Fruit fly (Drosophila melanogaster) whole organism, embryonic: ENCODE measurements around the gene Tcs6.

Experiments
- Ada2b ChIP-seq: fragments of 200-800 bp; sonication (Bioruptor generic); IDR thresholded peaks from 2 replicates; pipeline ENCODE4 v1.3.6; 2022; ENCODE audit warnings: missing biosample characterization, missing genetic modification characterization
- B-H1 ChIP-seq: fragments of 200-800 bp; sonication (Bioruptor generic); IDR thresholded peaks from 3 replicates; pipeline ENCODE4 v1.3.6; 2022; ENCODE audit warnings: missing biosample characterization, missing genetic modification characterization
- C15 ChIP-seq: fragments of 200-800 bp; sonication (Bioruptor generic); IDR thresholded peaks from 3 replicates; pipeline ENCODE4 v1.3.6; 2022; ENCODE audit warnings: missing biosample characterization, missing genetic modification characterization
- CG11696 ChIP-seq: fragments of 200-800 bp; sonication (Bioruptor generic); IDR thresholded peaks from 2 replicates; pipeline ENCODE4 v1.3.6; 2022; ENCODE audit warnings: missing biosample characterization, missing genetic modification characterization
- CG15696 ChIP-seq: fragments of 200-800 bp; sonication (Bioruptor generic); optimal IDR thresholded peaks from 2 replicates; lab custom pipeline; 2019; ENCODE audit warnings: missing biosample characterization, mild to moderate bottlenecking, missing genetic modification characterization, moderate library complexity
- CG16813 ChIP-seq: fragments of 200-800 bp; sonication (Bioruptor generic); IDR thresholded peaks from 3 replicates; pipeline ENCODE4 v1.3.6; 2022; ENCODE audit warnings: missing biosample characterization, missing genetic modification characterization; ENCODE audit not compliant: partially characterized antibody
- CG17385 ChIP-seq: fragments of 200-800 bp; sonication (Bioruptor generic); optimal IDR thresholded peaks from 3 replicates; lab custom pipeline; 2018; ENCODE audit warnings: missing biosample characterization, mild to moderate bottlenecking, missing genetic modification characterization
- CG17612 ChIP-seq: fragments of 200-800 bp; sonication (Bioruptor generic); IDR thresholded peaks from 2 replicates; pipeline ENCODE4 v1.3.6; 2022; ENCODE audit warnings: missing biosample characterization, missing genetic modification characterization
- CG33557 ChIP-seq: fragments of 200-800 bp; sonication (Bioruptor generic); optimal IDR thresholded peaks from 2 replicates; lab custom pipeline; 2019; ENCODE audit warnings: missing biosample characterization, mild to moderate bottlenecking, missing genetic modification characterization, moderate library complexity
- CG4404 ChIP-seq: fragments of 200-800 bp; sonication (Bioruptor generic); IDR thresholded peaks from 2 replicates; pipeline ENCODE4 v1.3.6; 2022; ENCODE audit warnings: missing biosample characterization, missing genetic modification characterization
- CG5953 ChIP-seq: fragments of 200-800 bp; sonication (Bioruptor generic); IDR thresholded peaks from 2 replicates; pipeline ENCODE4 v1.3.6; 2022; ENCODE audit warnings: missing biosample characterization, missing genetic modification characterization
- CG6254 ChIP-seq: fragments of 200-800 bp; sonication (Bioruptor generic); optimal IDR thresholded peaks from 3 replicates; lab custom pipeline; 2017; ENCODE audit warnings: mild to moderate bottlenecking, missing biosample characterization, missing genetic modification reagents, missing genetic modification characterization
- CG6272 ChIP-seq: fragments of 200-800 bp; sonication (Bioruptor generic); IDR thresholded peaks from 2 replicates; pipeline ENCODE4 v1.3.6; 2022; ENCODE audit warnings: missing biosample characterization, missing genetic modification characterization
- CG7987 ChIP-seq: fragments of 200-800 bp; sonication (Bioruptor generic); optimal IDR thresholded peaks from 2 replicates; lab custom pipeline; 2018; ENCODE audit warnings: missing biosample characterization, mild to moderate bottlenecking, missing genetic modification characterization, moderate library complexity
- CG8388 ChIP-seq: fragments of 200-800 bp; sonication (Bioruptor generic); optimal IDR thresholded peaks from 2 replicates; lab custom pipeline; 2019; ENCODE audit warnings: missing biosample characterization, mild to moderate bottlenecking, missing genetic modification characterization, moderate library complexity
- Chrac-16 ChIP-seq: fragments of 200-800 bp; sonication (Bioruptor generic); optimal IDR thresholded peaks from 3 replicates; lab custom pipeline; 2016; ENCODE audit warnings: missing biosample characterization, missing genetic modification characterization
- Dp ChIP-seq: fragments of 200-800 bp; sonication (Bioruptor generic); optimal IDR thresholded peaks from 2 replicates; lab custom pipeline; 2018; ENCODE audit warnings: missing biosample characterization, mild to moderate bottlenecking, missing genetic modification characterization, moderate library complexity
- Drgx ChIP-seq: fragments of 200-800 bp; sonication (Bioruptor generic); IDR thresholded peaks from 2 replicates; pipeline ENCODE4 v1.3.6; 2022; ENCODE audit warnings: missing biosample characterization, missing genetic modification characterization
- ERR ChIP-seq: fragments of 200-800 bp; sonication (Bioruptor generic); optimal IDR thresholded peaks from 2 replicates; lab custom pipeline; 2016; ENCODE audit warnings: missing biosample characterization, missing genetic modification characterization
- Ets97D ChIP-seq: fragments of 200-800 bp; sonication (Bioruptor generic); optimal IDR thresholded peaks from 3 replicates; lab custom pipeline; 2016; ENCODE audit warnings: missing biosample characterization, missing genetic modification characterization
- Fer1 ChIP-seq: fragments of 200-800 bp; sonication (Bioruptor generic); optimal IDR thresholded peaks from 2 replicates; lab custom pipeline; 2017; ENCODE audit warnings: missing biosample characterization, mild to moderate bottlenecking, missing genetic modification characterization
- Fer2 ChIP-seq: fragments of 200-800 bp; sonication (Bioruptor generic); optimal IDR thresholded peaks from 2 replicates; lab custom pipeline; 2018; ENCODE audit warnings: missing biosample characterization, mild to moderate bottlenecking, missing genetic modification characterization, moderate library complexity
- Meics ChIP-seq: fragments of 200-800 bp; sonication (Bioruptor generic); optimal IDR thresholded peaks from 2 replicates; lab custom pipeline; 2017; ENCODE audit warnings: missing biosample characterization, mild to moderate bottlenecking, missing genetic modification characterization
- Myb ChIP-seq: fragments of 200-800 bp; sonication (Bioruptor generic); optimal IDR thresholded peaks from 2 replicates; lab custom pipeline; 2016; ENCODE audit warnings: missing biosample characterization, missing genetic modification characterization
- Neu2 ChIP-seq: fragments of 200-800 bp; sonication (Bioruptor generic); optimal IDR thresholded peaks from 3 replicates; lab custom pipeline; 2016; ENCODE audit warnings: missing biosample characterization, missing genetic modification characterization, borderline replicate concordance
- PHDP ChIP-seq: fragments of 200-800 bp; sonication (Bioruptor generic); optimal IDR thresholded peaks from 3 replicates; lab custom pipeline; 2018; ENCODE audit warnings: missing biosample characterization, mild to moderate bottlenecking, missing genetic modification characterization, moderate library complexity
- Ptx1 ChIP-seq: fragments of 200-800 bp; sonication (Bioruptor generic); IDR thresholded peaks from 2 replicates; pipeline ENCODE4 v1.3.6; 2022; ENCODE audit warnings: missing biosample characterization, missing genetic modification characterization
- Rx ChIP-seq: fragments of 200-800 bp; sonication (Bioruptor generic); IDR thresholded peaks from 2 replicates; pipeline ENCODE4 v1.3.6; 2022; ENCODE audit warnings: missing biosample characterization, missing genetic modification characterization
- Taf1 ChIP-seq: fragments of 200-800 bp; sonication (Bioruptor generic); IDR thresholded peaks from 2 replicates; pipeline ENCODE4 v1.3.6; 2022; ENCODE audit warnings: missing biosample characterization, missing genetic modification characterization
- Usf ChIP-seq: fragments of 200-800 bp; sonication (Bioruptor generic); optimal IDR thresholded peaks from 2 replicates; lab custom pipeline; 2017; ENCODE audit warnings: missing genotype, missing biosample characterization, missing genetic modification characterization
- al ChIP-seq: fragments of 200-800 bp; sonication (Bioruptor generic); IDR thresholded peaks from 2 replicates; pipeline ENCODE4 v1.3.6; 2022; ENCODE audit warnings: missing biosample characterization, missing genetic modification characterization
- ato ChIP-seq: fragments of 200-800 bp; sonication (Bioruptor generic); IDR thresholded peaks from 2 replicates; pipeline ENCODE4 v1.3.6; 2022; ENCODE audit warnings: missing biosample characterization, missing genetic modification characterization; ENCODE audit not compliant: partially characterized antibody
- bigmax ChIP-seq: fragments of 200-800 bp; sonication (Bioruptor generic); optimal IDR thresholded peaks from 2 replicates; lab custom pipeline; 2018; ENCODE audit warnings: missing biosample characterization, mild to moderate bottlenecking, missing genetic modification characterization
- ems ChIP-seq: fragments of 200-800 bp; sonication (Bioruptor generic); optimal IDR thresholded peaks from 3 replicates; lab custom pipeline; 2016; ENCODE audit warnings: missing biosample characterization, missing genetic modification characterization
- exex ChIP-seq: fragments of 200-800 bp; sonication (Bioruptor generic); optimal IDR thresholded peaks from 4 replicates; lab custom pipeline; 2018; ENCODE audit warnings: missing biosample characterization, mild to moderate bottlenecking, missing genetic modification characterization, moderate library complexity
- ind ChIP-seq: fragments of 200-800 bp; sonication (Bioruptor generic); optimal IDR thresholded peaks from 3 replicates; lab custom pipeline; 2016; ENCODE audit warnings: missing biosample characterization, missing genetic modification characterization
- jigr1 ChIP-seq: fragments of 200-800 bp; sonication (Bioruptor generic); IDR thresholded peaks from 3 replicates; pipeline ENCODE4 v1.3.6; 2022; ENCODE audit warnings: missing biosample characterization, missing genetic modification characterization
- nmo ChIP-seq: fragments of 200-800 bp; sonication (Bioruptor generic); optimal IDR thresholded peaks from 2 replicates; lab custom pipeline; 2018; ENCODE audit warnings: missing biosample characterization, mild to moderate bottlenecking, missing genetic modification characterization, moderate library complexity
- p53 ChIP-seq: fragments of 200-800 bp; sonication (Bioruptor generic); optimal IDR thresholded peaks from 2 replicates; lab custom pipeline; 2016; ENCODE audit warnings: missing biosample characterization, missing genetic modification characterization
- pum ChIP-seq: fragments of 200-800 bp; sonication (Bioruptor generic); optimal IDR thresholded peaks from 2 replicates; lab custom pipeline; 2016; ENCODE audit warnings: missing biosample characterization, missing genetic modification characterization
- schlank ChIP-seq: fragments of 200-800 bp; sonication (Bioruptor generic); optimal IDR thresholded peaks from 2 replicates; lab custom pipeline; 2018; ENCODE audit warnings: missing biosample characterization, mild to moderate bottlenecking, missing genetic modification characterization
- so ChIP-seq: fragments of 200-800 bp; sonication (Bioruptor generic); IDR thresholded peaks from 3 replicates; pipeline ENCODE4 v1.3.6; 2022; ENCODE audit warnings: missing biosample characterization, missing genetic modification characterization
- ssp ChIP-seq: fragments of 200-800 bp; sonication (Bioruptor generic); IDR thresholded peaks from 2 replicates; pipeline ENCODE4 v1.3.6; 2022; ENCODE audit warnings: missing biosample characterization, missing genetic modification characterization
- tin ChIP-seq: fragments of 200-800 bp; sonication (Bioruptor generic); optimal IDR thresholded peaks from 3 replicates; lab custom pipeline; 2016; ENCODE audit warnings: missing biosample characterization, missing genetic modification characterization
- twi ChIP-seq: fragments of 200-800 bp; optimal IDR thresholded peaks from 2 replicates; lab custom pipeline; 2019; ENCODE audit warnings: missing biosample characterization, mild to moderate bottlenecking, missing genetic modification characterization, moderate library complexity
- yki ChIP-seq: fragments of >200 bp; optimal IDR thresholded peaks from 3 replicates; lab custom pipeline; 2018
- zfh1 ChIP-seq: fragments of 200-800 bp; sonication (Bioruptor generic); IDR thresholded peaks from 3 replicates; pipeline ENCODE4 v1.3.6; 2022; ENCODE audit warnings: missing biosample characterization, missing genetic modification characterization

Tcs6 gene

dm6 chr3R:26021195-26021914, 36.7 kb downstream of the Tcs6 start (continued):
- TF ChIP-seq Fer2 (tag; lab: Kevin White, UChicago), result peak; percentile 69
- TF ChIP-seq bigmax (GFP tag; lab: Kevin White, UChicago), result no peak
- peak; percentile 32 for TF ChIP-seq yki (lab: Kevin White, UChicago)
- no peak; the same call in 1 of the 2 replicates for TF ChIP-seq CG11696
- 0 out of 2 replicates have a peak, but pooled peaks have one; percentile 46 for TF ChIP-seq CG6272
- 0 out of 2 replicates have a peak, but pooled peaks have one; percentile 46 for TF ChIP-seq CG5953 (GFP tag; lab: Robert Waterston, UW)
- peak; percentile 91 for TF ChIP-seq CG6254
- TF ChIP-seq jigr1 (GFP tag; lab: Robert Waterston, UW), result peak; percentile 61; the same call in 2 of the 3 replicates
- TF ChIP-seq schlank (tag; lab: Kevin White, UChicago), result peak; percentile 31
- peak; percentile 74 for TF ChIP-seq CG7987 (GFP tag; lab: Kevin White, UChicago)
- peak; percentile 96 for TF ChIP-seq CG15696 (tag; lab: Kevin White, UChicago)
- peak; percentile 78 for TF ChIP-seq zfh1 (GFP tag; lab: Robert Waterston, UW)
- peak; percentile 99 for TF ChIP-seq nmo (GFP tag; lab: Kevin White, UChicago)
- TF ChIP-seq Ada2b (GFP tag; lab: Robert Waterston, UW), result peak; percentile 85
- no peak for TF ChIP-seq ato (GFP tag; lab: Robert Waterston, UW)
- TF ChIP-seq CG17612 (GFP tag; lab: Robert Waterston, UW), result peak; percentile 62
- peak; percentile 46; the same call in 1 of the 3 replicates for TF ChIP-seq so (GFP tag; lab: Robert Waterston, UW)
- peak; percentile 88 for TF ChIP-seq pum (GFP tag; lab: Kevin White, UChicago)
- peak; percentile 63 for TF ChIP-seq Myb (GFP tag; lab: Kevin White, UChicago)

dm6 chr3R:26020244-26021171, 37.5 kb downstream of the Tcs6 start:
- TF ChIP-seq ERR (GFP tag; lab: Kevin White, UChicago), result no peak
- peak; percentile 2 for TF ChIP-seq exex (tag; lab: Kevin White, UChicago)
- peak; percentile 47; the same call in 2 of the 3 replicates for TF ChIP-seq B-H1 (GFP tag; lab: Robert Waterston, UW)
- no peak for TF ChIP-seq Taf1 (GFP tag; lab: Robert Waterston, UW)
- TF ChIP-seq Neu2 (GFP tag; lab: Kevin White, UChicago), result no peak
- peak; percentile 75 for TF ChIP-seq Ptx1
- no peak for TF ChIP-seq twi
- TF ChIP-seq Dp (GFP tag; lab: Kevin White, UChicago), result no peak
- TF ChIP-seq PHDP (tag; lab: Kevin White, UChicago), result peak; percentile 79
- TF ChIP-seq CG17385 (GFP tag; lab: Kevin White, UChicago), result peak; percentile 65
- no peak for TF ChIP-seq Ets97D (GFP tag; lab: Kevin White, UChicago)
- no peak for TF ChIP-seq CG4404 (GFP tag; lab: Robert Waterston, UW)
- peak; percentile 45 for TF ChIP-seq tin (GFP tag; lab: Kevin White, UChicago)
- TF ChIP-seq al (GFP tag; lab: Robert Waterston, UW), result peak; percentile 29; the same call in 1 of the 2 replicates
- peak; percentile 36 for TF ChIP-seq ems
- TF ChIP-seq Fer1 (GFP tag; lab: Kevin White, UChicago), result peak; percentile 63
- TF ChIP-seq Drgx (GFP tag; lab: Robert Waterston, UW), result peak; percentile 79
- peak; percentile 31; the same call in 1 of the 2 replicates for TF ChIP-seq ssp (GFP tag; lab: Robert Waterston, UW)
- peak; percentile 70 for TF ChIP-seq Chrac-16 (GFP tag; lab: Kevin White, UChicago)
- peak; percentile 76 for TF ChIP-seq CG8388
- TF ChIP-seq p53 (GFP tag; lab: Kevin White, UChicago), result no peak
- no peak; the same call in 1 of the 2 replicates for TF ChIP-seq Rx (GFP tag; lab: Robert Waterston, UW)
- no peak for TF ChIP-seq C15
- peak; percentile 11 for TF ChIP-seq CG33557 (GFP tag; lab: Kevin White, UChicago)
- TF ChIP-seq Usf, result peak; percentile 1
- TF ChIP-seq CG16813 (GFP tag; lab: Robert Waterston, UW), result no peak
- peak; percentile 59 for TF ChIP-seq ind (GFP tag; lab: Kevin White, UChicago)
- TF ChIP-seq Meics (GFP tag; lab: Kevin White, UChicago), result peak; percentile 71
